Worm (Caenorhabditis elegans): ENCODE results near the gene Y105C5A.13.
"Not testable (repeated sequence)": the region's sequence is repeated elsewhere in the genome, so short reads cannot be mapped to it uniquely, and the experiment has no call there.

Y105C5A.13 gene

DNA sequence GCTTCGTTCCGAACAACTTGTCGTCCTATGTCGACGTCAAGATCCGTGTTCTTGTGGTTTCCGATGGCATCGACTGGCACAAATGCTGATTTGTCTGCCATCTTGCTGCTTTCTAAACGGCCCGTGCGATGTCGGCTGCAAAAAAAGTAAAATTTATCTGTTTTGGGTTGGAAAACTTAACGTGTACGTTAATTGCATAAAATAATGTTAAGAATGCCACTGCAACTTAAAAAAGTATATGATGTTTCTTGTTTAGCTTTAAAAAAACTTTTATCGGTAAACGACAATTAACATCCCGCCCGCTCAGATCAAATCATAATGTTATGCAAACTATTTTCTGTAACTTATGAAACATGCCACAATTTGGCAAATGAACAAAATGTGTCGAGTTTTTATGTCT lies 40.4 kb downstream of the Y105C5A.13 start, which contains the start of gene Y105C5A.26:
TSS of gene Y105C5A.26 (minus strand) at position 101 of the 400 bp plus-strand sequence.
- not testable (repeated sequence) for TF ChIP-seq nhr-21, F13H6.1, R02D3.7 (tag; optimal IDR thresholded peaks at IDR 0.05)

DNA sequence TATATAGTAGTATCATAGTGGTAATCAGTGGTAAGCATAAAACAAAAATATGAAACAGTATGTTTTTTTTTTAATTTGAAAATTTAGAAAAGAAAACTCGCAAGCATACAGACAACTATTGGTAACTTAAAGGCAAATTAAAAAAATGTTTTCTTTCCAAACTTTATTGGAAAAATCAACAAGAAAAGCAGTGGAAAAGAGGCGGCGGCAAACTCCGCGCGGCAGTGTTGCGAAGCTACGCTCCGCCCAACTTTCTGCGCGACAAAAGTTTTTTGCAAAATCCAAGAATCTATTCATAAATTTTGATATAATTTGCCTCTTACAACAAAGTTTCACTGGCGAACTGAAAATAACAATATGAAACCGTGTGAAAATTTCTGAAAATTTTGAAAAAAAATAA lies 43.5 kb downstream of the Y105C5A.13 start:
- TF ChIP-seq C34F6.9 (tag; optimal IDR thresholded peaks at IDR 0.05) (no peak), ama-1 (optimal IDR thresholded peaks at IDR 0.05) (no peak), sma-9 (GFP tag; optimal IDR thresholded peaks at IDR 0.05) (no peak), sma-9 (tag; optimal IDR thresholded peaks at IDR 0.05) (no peak), elt-3 (tag; optimal IDR thresholded peaks at IDR 0.05) (no peak), alr-1 (tag; optimal IDR thresholded peaks at IDR 0.05) (no peak), nhr-129 (tag; optimal IDR thresholded peaks at IDR 0.05) (no peak), lsy-2 (tag; optimal IDR thresholded peaks at IDR 0.05) (no peak), ztf-4 (tag; optimal IDR thresholded peaks at IDR 0.05) (no peak), mab-5 (tag; optimal IDR thresholded peaks at IDR 0.05) (no peak), lin-13 (GFP tag; optimal IDR thresholded peaks at IDR 0.05) (no peak), nhr-10 (tag; optimal IDR thresholded peaks at IDR 0.05) (no peak), dmd-4 (tag; optimal IDR thresholded peaks at IDR 0.05) (no peak), nhr-23 (tag; optimal IDR thresholded peaks at IDR 0.05) (no peak), blmp-1 (tag; optimal IDR thresholded peaks at IDR 0.05; ENCODE audit: insufficient read depth) (no peak)

DNA sequence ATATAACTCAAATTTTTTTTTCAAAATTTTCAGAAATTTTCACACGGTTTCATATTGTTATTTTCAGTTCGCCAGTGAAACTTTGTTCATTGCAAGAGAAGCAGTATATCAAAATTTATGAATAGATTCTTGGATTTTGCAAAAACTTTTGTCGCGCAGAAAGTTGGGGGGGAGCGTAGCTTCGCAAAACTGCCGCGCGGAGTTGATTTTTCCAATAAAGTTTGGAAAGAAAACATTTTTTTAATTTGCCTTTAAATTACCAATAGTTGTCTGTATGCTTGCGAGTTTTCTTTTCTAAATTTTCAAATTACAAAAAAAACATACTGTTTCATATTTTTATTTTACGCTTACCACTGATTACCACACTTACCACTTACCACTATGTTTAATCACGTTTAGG lies 45.2 kb downstream of the Y105C5A.13 start:
- TF ChIP-seq nhr-129 (tag; optimal IDR thresholded peaks at IDR 0.05) (no peak), ceh-82 (tag; optimal IDR thresholded peaks at IDR 0.05) (no peak), alr-1 (tag; optimal IDR thresholded peaks at IDR 0.05) (no peak), nhr-23 (tag; optimal IDR thresholded peaks at IDR 0.05) (no peak), sma-3 (GFP tag; optimal IDR thresholded peaks at IDR 0.05) (no peak), sma-9 (GFP tag; optimal IDR thresholded peaks at IDR 0.05) (no peak), sma-9 (tag; optimal IDR thresholded peaks at IDR 0.05) (no peak), elt-3 (tag; optimal IDR thresholded peaks at IDR 0.05) (no peak), skn-1 (tag; optimal IDR thresholded peaks at IDR 0.05) (no peak)

DNA sequence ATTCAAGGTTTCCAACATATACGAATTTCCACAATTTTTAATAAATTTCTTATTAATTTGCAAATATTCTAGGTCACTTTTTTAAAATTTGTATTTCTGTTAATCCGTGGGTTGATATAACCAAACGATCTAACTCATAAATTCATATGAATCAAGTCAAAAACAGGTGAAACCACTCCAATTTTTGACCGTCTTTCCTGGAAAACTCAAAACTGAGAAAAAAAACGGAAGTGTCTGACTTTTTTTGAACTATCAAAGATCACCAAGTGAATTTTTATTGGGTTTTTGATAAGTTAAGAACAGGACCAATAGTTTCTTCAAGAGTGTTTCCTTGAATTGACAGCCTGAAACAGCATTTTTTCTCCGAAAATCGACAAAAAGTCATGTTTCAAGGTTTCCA lies 46.8 kb downstream of the Y105C5A.13 start:
- TF ChIP-seq nhr-11 (tag; optimal IDR thresholded peaks at IDR 0.05) (no peak), nhr-77 (tag; optimal IDR thresholded peaks at IDR 0.05) (no peak), R02D3.7 (tag; optimal IDR thresholded peaks at IDR 0.05) (no peak), lsy-2 (tag; optimal IDR thresholded peaks at IDR 0.05) (no peak), dmd-4 (tag; optimal IDR thresholded peaks at IDR 0.05) (no peak), skn-1 (tag; optimal IDR thresholded peaks at IDR 0.05) (no peak), mdl-1 (tag; optimal IDR thresholded peaks at IDR 0.05) (no peak), nhr-25 (tag; optimal IDR thresholded peaks at IDR 0.05) (no peak), ztf-1 (GFP tag; conservative IDR thresholded peaks at IDR 0.05) (no peak), aly-2 (tag; optimal IDR thresholded peaks at IDR 0.05) (no peak), ceh-82 (tag; optimal IDR thresholded peaks at IDR 0.05) (no peak), zag-1 (tag; optimal IDR thresholded peaks at IDR 0.05) (no peak), gmeb-1 (tag; optimal IDR thresholded peaks at IDR 0.05) (no peak), elt-1 (tag; optimal IDR thresholded peaks at IDR 0.05) (no peak), ceh-16 (tag; optimal IDR thresholded peaks at IDR 0.05) (no peak), unc-62 (GFP tag; optimal IDR thresholded peaks at IDR 0.05) (no peak), sma-3 (GFP tag; optimal IDR thresholded peaks at IDR 0.05) (no peak), unc-55 (GFP tag; optimal IDR thresholded peaks at IDR 0.05) (no peak), nhr-23 (tag; optimal IDR thresholded peaks at IDR 0.05) (no peak)

DNA sequence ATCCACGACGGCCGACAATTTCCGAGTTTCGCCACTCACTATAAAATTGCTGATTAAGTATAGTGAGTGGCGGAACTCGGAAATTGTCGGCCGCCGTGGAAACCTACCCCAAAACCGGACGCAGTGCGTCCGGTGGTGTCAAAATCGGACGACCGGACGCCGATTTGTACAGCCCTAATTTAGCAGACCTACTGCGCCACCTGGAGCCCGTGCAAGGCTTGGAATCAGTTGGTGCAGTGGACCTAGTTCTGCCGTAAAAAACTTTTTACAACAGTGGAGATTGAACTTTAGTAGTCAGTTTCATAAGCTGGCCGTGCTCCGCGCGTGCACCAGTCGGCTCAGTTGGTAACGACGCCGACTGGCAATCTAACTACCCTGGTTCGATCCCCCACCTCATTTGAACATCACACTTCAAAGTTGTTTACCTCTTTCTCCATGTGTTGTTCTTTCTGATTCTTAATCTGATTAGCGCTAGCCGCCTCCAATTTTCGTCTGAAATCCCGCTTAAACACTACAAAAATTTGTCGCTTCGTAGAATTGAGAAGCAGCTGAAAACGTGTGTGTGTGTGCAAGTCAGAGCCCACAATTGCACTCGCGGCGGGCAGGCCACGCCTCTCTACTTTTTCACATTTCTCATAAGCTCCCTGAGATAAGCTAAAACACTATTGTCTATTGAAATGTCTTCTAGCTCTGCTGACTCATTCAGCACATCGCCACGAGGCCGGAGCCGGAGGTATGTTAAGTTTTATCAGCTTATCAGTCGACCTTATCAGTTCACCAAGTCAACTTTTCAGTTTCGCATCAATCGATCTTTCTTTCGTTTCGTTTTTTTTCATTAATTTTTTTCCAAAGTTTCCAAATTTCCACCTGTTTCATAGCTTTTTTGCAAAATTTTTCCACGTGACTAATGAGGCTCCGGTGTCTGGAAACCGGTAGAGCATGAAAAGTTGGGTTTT lies 47.8 kb downstream of the Y105C5A.13 start, which contains the start of gene Y105C5A.15:
TSS of gene Y105C5A.15 (plus strand) at position 678 of the 956 bp plus-strand sequence.
- TF ChIP-seq unc-55 (GFP tag; optimal IDR thresholded peaks at IDR 0.05) (no peak), fos-1 (tag; optimal IDR thresholded peaks at IDR 0.05) (peak; percentile 82), lin-11 (tag; optimal IDR thresholded peaks at IDR 0.05) (no peak), F13H6.1 (tag; optimal IDR thresholded peaks at IDR 0.05) (no peak), sma-3 (GFP tag; optimal IDR thresholded peaks at IDR 0.05) (no peak)
